Worm (Caenorhabditis elegans) whole organism, late embryonic: ENCODE data around the gene F40D4.17.

Source experiments
- C08G9.2 ChIP-seq: sonication (generic microtip); optimal IDR thresholded peaks from 2 replicates; lab custom pipeline; 2016; ENCODE audit warnings: mild to moderate bottlenecking, missing genetic modification characterization, moderate library complexity, missing compliant biosample characterization
- C38D4.7 ChIP-seq: fragments of 200-800 bp; sonication (Bioruptor generic); optimal IDR thresholded peaks from 2 replicates; lab custom pipeline; 2018; ENCODE audit warnings: mild to moderate bottlenecking, missing genetic modification characterization, moderate library complexity, missing compliant biosample characterization
- K02D7.2 ChIP-seq: sonication (generic microtip); optimal IDR thresholded peaks from 2 replicates; lab custom pipeline; 2017; ENCODE audit warnings: mild to moderate bottlenecking, missing genetic modification characterization, missing compliant biosample characterization
- K09A11.1 ChIP-seq: sonication (generic microtip); optimal IDR thresholded peaks from 2 replicates; lab custom pipeline; 2017; ENCODE audit warnings: antibody characterized with exemption, mild to moderate bottlenecking, missing genetic modification characterization, missing compliant biosample characterization; ENCODE audit not compliant: insufficient read depth
- Y22D7AL.16 ChIP-seq: sonication (generic microtip); optimal IDR thresholded peaks from 2 replicates; lab custom pipeline; 2016; ENCODE audit warnings: missing genetic modification characterization, missing compliant biosample characterization
- ama-1 ChIP-seq: fragments of 150-350 bp; optimal IDR thresholded peaks from 2 replicates; lab custom pipeline; 2014
- ceh-18 ChIP-seq: sonication (generic microtip); optimal IDR thresholded peaks from 2 replicates; lab custom pipeline; 2016; ENCODE audit warnings: missing genetic modification characterization, missing compliant biosample characterization
- ceh-24 ChIP-seq: sonication (generic microtip); optimal IDR thresholded peaks from 2 replicates; lab custom pipeline; 2016; ENCODE audit warnings: mild to moderate bottlenecking, missing genetic modification characterization, missing compliant biosample characterization
- ceh-31 ChIP-seq: sonication (generic microtip); optimal IDR thresholded peaks from 2 replicates; lab custom pipeline; 2016; ENCODE audit warnings: missing genetic modification characterization, missing compliant biosample characterization
- ceh-6 ChIP-seq: fragments of 200-800 bp; sonication (Bioruptor generic); optimal IDR thresholded peaks from 2 replicates; lab custom pipeline; 2018; ENCODE audit warnings: mild to moderate bottlenecking, missing genetic modification characterization, missing compliant biosample characterization
- dmd-4 ChIP-seq: sonication (generic microtip); optimal IDR thresholded peaks from 2 replicates; lab custom pipeline; 2016; ENCODE audit warnings: borderline replicate concordance, missing genetic modification characterization, missing compliant biosample characterization
- elt-2 ChIP-seq: sonication (generic microtip); optimal IDR thresholded peaks from 2 replicates; lab custom pipeline; 2016; ENCODE audit warnings: missing genetic modification reagents, missing genetic modification characterization, missing compliant biosample characterization
- ets-4 ChIP-seq: sonication (generic microtip); optimal IDR thresholded peaks from 2 replicates; lab custom pipeline; 2016; ENCODE audit warnings: missing genetic modification characterization, missing compliant biosample characterization
- eyg-1 ChIP-seq: sonication (generic microtip); optimal IDR thresholded peaks from 2 replicates; lab custom pipeline; 2016; ENCODE audit warnings: missing genotype, missing genetic modification characterization, missing compliant biosample characterization
- fax-1 ChIP-seq: sonication (generic microtip); optimal IDR thresholded peaks from 2 replicates; lab custom pipeline; 2016; ENCODE audit warnings: missing genotype, missing genetic modification characterization, missing compliant biosample characterization
- hlh-13 ChIP-seq: fragments of 200-800 bp; sonication (Bioruptor generic); optimal IDR thresholded peaks from 2 replicates; lab custom pipeline; 2018; ENCODE audit warnings: mild to moderate bottlenecking, missing genetic modification characterization, missing compliant biosample characterization
- hlh-15 ChIP-seq: sonication (generic microtip); optimal IDR thresholded peaks from 2 replicates; lab custom pipeline; 2016; ENCODE audit warnings: missing genetic modification characterization, missing compliant biosample characterization
- hlh-30 ChIP-seq: sonication (generic microtip); optimal IDR thresholded peaks from 2 replicates; lab custom pipeline; 2017; ENCODE audit warnings: antibody characterized with exemption, missing genetic modification characterization, missing compliant biosample characterization; ENCODE audit not compliant: insufficient read depth
- hlh-6 ChIP-seq: sonication (generic microtip); optimal IDR thresholded peaks from 2 replicates; lab custom pipeline; 2016; ENCODE audit warnings: missing genotype, missing genetic modification characterization, missing compliant biosample characterization
- hlh-8 ChIP-seq: sonication (generic microtip); optimal IDR thresholded peaks from 2 replicates; lab custom pipeline; 2016; ENCODE audit warnings: missing genotype, missing genetic modification characterization, missing compliant biosample characterization
- lim-6 ChIP-seq: sonication (generic microtip); optimal IDR thresholded peaks from 2 replicates; lab custom pipeline; 2016; ENCODE audit warnings: missing genetic modification characterization, missing compliant biosample characterization
- lin-11 ChIP-seq: fragments of 200-800 bp; sonication (Bioruptor generic); optimal IDR thresholded peaks from 2 replicates; lab custom pipeline; 2018; ENCODE audit warnings: mild to moderate bottlenecking, missing genetic modification characterization, missing compliant biosample characterization
- madf-2 ChIP-seq: sonication (generic microtip); optimal IDR thresholded peaks from 2 replicates; lab custom pipeline; 2017; ENCODE audit warnings: missing genetic modification characterization, missing compliant biosample characterization
- mec-3 ChIP-seq: sonication (generic microtip); optimal IDR thresholded peaks from 2 replicates; lab custom pipeline; 2016; ENCODE audit warnings: borderline replicate concordance, missing genetic modification characterization, missing compliant biosample characterization
- nhr-11 ChIP-seq: fragments of 150-350 bp; optimal IDR thresholded peaks from 2 replicates; lab custom pipeline; 2014; ENCODE audit warnings: missing biosample characterization, missing genetic modification characterization
- npax-4 ChIP-seq: sonication (generic microtip); optimal IDR thresholded peaks from 2 replicates; lab custom pipeline; 2016; ENCODE audit warnings: missing genetic modification characterization, missing compliant biosample characterization
- odd-2 ChIP-seq: sonication (generic microtip); optimal IDR thresholded peaks from 2 replicates; lab custom pipeline; 2017; ENCODE audit warnings: antibody characterized with exemption, mild to moderate bottlenecking, missing genetic modification characterization, missing compliant biosample characterization
- pat-9 ChIP-seq: fragments of 200-800 bp; sonication (Bioruptor generic); optimal IDR thresholded peaks from 2 replicates; lab custom pipeline; 2018; ENCODE audit warnings: mild to moderate bottlenecking, missing genetic modification characterization, moderate library complexity, missing compliant biosample characterization
- pax-1 ChIP-seq: fragments of 150-350 bp; optimal IDR thresholded peaks from 2 replicates; lab custom pipeline; 2014; ENCODE audit warnings: missing biosample characterization, missing genetic modification characterization
- pha-2 ChIP-seq: sonication (generic microtip); optimal IDR thresholded peaks from 2 replicates; lab custom pipeline; 2017; ENCODE audit warnings: mild to moderate bottlenecking, missing genetic modification characterization, missing compliant biosample characterization
- pha-4 ChIP-seq: fragments of 150-350 bp; optimal IDR thresholded peaks from 2 replicates; lab custom pipeline; 2018; ENCODE audit warnings: missing biosample characterization, missing genetic modification reagents, missing genetic modification characterization
- rnt-1 ChIP-seq: sonication (generic microtip); optimal IDR thresholded peaks from 2 replicates; lab custom pipeline; 2016; ENCODE audit warnings: missing genetic modification characterization, missing compliant biosample characterization
- sox-2 ChIP-seq: fragments of 200-800 bp; sonication (Bioruptor generic); IDR thresholded peaks from 2 replicates; pipeline ENCODE4 v1.3.6; 2022; ENCODE audit warnings: missing genetic modification reagents, missing genetic modification characterization, missing compliant biosample characterization
- sox-4 ChIP-seq: sonication (generic microtip); optimal IDR thresholded peaks from 2 replicates; lab custom pipeline; 2017; ENCODE audit warnings: mild to moderate bottlenecking, missing genetic modification characterization, inconsistent platforms, missing compliant biosample characterization
- syd-9 ChIP-seq: sonication (generic microtip); optimal IDR thresholded peaks from 2 replicates; lab custom pipeline; 2016; ENCODE audit warnings: mild to moderate bottlenecking, missing genetic modification characterization, moderate library complexity, missing compliant biosample characterization
- tbx-2 ChIP-seq: sonication (generic microtip); optimal IDR thresholded peaks from 2 replicates; lab custom pipeline; 2016; ENCODE audit warnings: missing genetic modification characterization, missing compliant biosample characterization
- tbx-7 ChIP-seq: sonication (generic microtip); optimal IDR thresholded peaks from 2 replicates; lab custom pipeline; 2016; ENCODE audit warnings: missing genotype, missing genetic modification characterization, missing compliant biosample characterization
- unc-3 ChIP-seq, 2 experiments: fragments of 200-800 bp in 1 of 2; sonication (Bioruptor generic) in 1 of 2; sonication (generic microtip) in 1 of 2; conservative IDR thresholded peaks in 1 of 2; optimal IDR thresholded peaks in 1 of 2; 2 replicates each; pipeline versions ENCODE4 v1.3.6 to Lab custom; 2016 to 2022; ENCODE audit warnings: missing compliant biosample characterization in 2 of 2, missing genetic modification characterization in 2 of 2, missing genetic modification reagents in 1 of 2
- unc-42 ChIP-seq: sonication (generic microtip); optimal IDR thresholded peaks from 2 replicates; lab custom pipeline; 2016; ENCODE audit warnings: missing genotype, missing genetic modification characterization, missing compliant biosample characterization
- zip-5 ChIP-seq: sonication (generic microtip); optimal IDR thresholded peaks from 2 replicates; lab custom pipeline; 2016; ENCODE audit warnings: missing genetic modification characterization, missing compliant biosample characterization

The F40D4.17 gene

ce11 chrV:17155384-17155858 is at the start of gene F40D4.17:
TSS of gene F40D4.17 (minus strand) at chrV:17155434.
- TF ChIP-seq ceh-6 (GFP tag; lab: Kevin White, UChicago) (no peak), dmd-4 (no peak), ceh-31 (tag; lab: Kevin White, UChicago) (no peak), hlh-13 (GFP tag; lab: Kevin White, UChicago) (no peak), pax-1 (tag; lab: Kevin White, UChicago) (no peak), lim-6 (no peak), sox-4 (no peak), lin-11 (no peak), ets-4 (tag; lab: Kevin White, UChicago) (no peak), hlh-6 (no peak), nhr-11 (tag; lab: Kevin White, UChicago) (no peak)
- TF ChIP-seq, all 69 proteins: peak for 0

ce11 chrV:17201847-17202246 is 46.6 kb upstream of the F40D4.17 start, which contains the start of gene Y68A4A.10:
TSS of gene Y68A4A.10 (plus strand) at chrV:17202147.
- TF ChIP-seq unc-42 (tag; lab: Kevin White, UChicago) (no peak), ama-1 (lab: Kevin White, UChicago) (no peak), eyg-1 (tag; lab: Kevin White, UChicago) (no peak), dmd-4 (no peak), hlh-8 (tag; lab: Kevin White, UChicago) (no peak), tbx-2 (tag; lab: Kevin White, UChicago) (no peak), tbx-7 (tag; lab: Kevin White, UChicago) (no peak), syd-9 (tag; lab: Kevin White, UChicago) (no peak), fax-1 (no peak), ceh-24 (tag; lab: Kevin White, UChicago) (no peak), pha-4 (tag; lab: Kevin White, UChicago) (no peak), K09A11.1 (tag; lab: Kevin White, UChicago) (no peak), nhr-11 (tag; lab: Kevin White, UChicago) (no peak), K02D7.2 (tag; lab: Kevin White, UChicago) (no peak), unc-3 (GFP tag; conservative IDR thresholded peaks at IDR 0.05; lab: Robert Waterston, UW) (no peak), unc-3 (tag; optimal IDR thresholded peaks at IDR 0.05; lab: Kevin White, UChicago) (no peak), Y22D7AL.16 (tag; lab: Kevin White, UChicago) (no peak), madf-2 (tag; lab: Kevin White, UChicago) (no peak), sox-2 (no peak), mec-3 (tag; lab: Kevin White, UChicago) (no peak)

ce11 chrV:17198926-17199325 is 43.7 kb upstream of the F40D4.17 start, which contains the start of gene srz-96:
TSS of gene srz-96 (plus strand) at chrV:17199226.
- TF ChIP-seq ets-4 (tag; lab: Kevin White, UChicago) (no peak), pat-9 (no peak), zip-5 (tag; lab: Kevin White, UChicago) (no peak), pax-1 (tag; lab: Kevin White, UChicago) (no peak), rnt-1 (no peak), npax-4 (tag; lab: Kevin White, UChicago) (no peak), odd-2 (tag; lab: Kevin White, UChicago) (no peak), pha-2 (tag; lab: Kevin White, UChicago) (no peak), hlh-30 (tag; lab: Kevin White, UChicago) (no peak), eyg-1 (tag; lab: Kevin White, UChicago) (no peak), hlh-15 (tag; lab: Kevin White, UChicago) (no peak), tbx-7 (tag; lab: Kevin White, UChicago) (no peak), C38D4.7 (GFP tag; lab: Kevin White, UChicago) (no peak), elt-2 (no peak), C08G9.2 (no peak), ceh-18 (no peak)
